Worm (Caenorhabditis elegans) whole organism, L4 larva: Measurements from ENCODE around the gene clpf-1.

ENCODE experiments used
- F10B5.3 ChIP-seq: sonication (generic microtip); optimal IDR thresholded peaks from 2 replicates; lab custom pipeline; 2016; ENCODE audit warnings: mild to moderate bottlenecking, missing genetic modification characterization, missing compliant biosample characterization
- F44E2.7 ChIP-seq: fragments of 200-800 bp; sonication (Bioruptor generic); IDR thresholded peaks from 2 replicates; pipeline ENCODE4 v2.1.2; 2022; ENCODE audit warnings: missing genetic modification characterization, missing compliant biosample characterization
- R02D3.7 ChIP-seq: fragments of 150-350 bp; sonication (generic microtip); optimal IDR thresholded peaks from 3 replicates; lab custom pipeline; 2014; ENCODE audit warnings: missing biosample characterization, missing genetic modification characterization
- T26A8.4 ChIP-seq: fragments of 200-800 bp; sonication (Bioruptor generic); IDR thresholded peaks from 2 replicates; pipeline ENCODE4 v1.3.6; 2022; ENCODE audit warnings: missing genetic modification characterization, missing compliant biosample characterization
- Y105C5A.15 ChIP-seq: fragments of 200-800 bp; sonication (Bioruptor generic); IDR thresholded peaks from 2 replicates; pipeline ENCODE4 v1.3.6; 2022; ENCODE audit warnings: missing genetic modification characterization, missing compliant biosample characterization
- ZK337.2 ChIP-seq: fragments of 200-800 bp; sonication (Bioruptor generic); IDR thresholded peaks from 2 replicates; pipeline ENCODE4 v1.3.6; 2022; ENCODE audit warnings: missing genetic modification reagents, missing genetic modification characterization, missing compliant biosample characterization
- aha-1 ChIP-seq: fragments of 150-350 bp; peaks from one replicate; lab custom pipeline; 2014; ENCODE audit warnings: missing biosample characterization, missing genetic modification characterization
- arid-1 ChIP-seq: fragments of 200-800 bp; sonication (Bioruptor generic); conservative IDR thresholded peaks from 2 replicates; pipeline ENCODE4 v1.3.6; 2022; ENCODE audit warnings: missing genetic modification reagents, missing genetic modification characterization, missing compliant biosample characterization
- attf-4 ChIP-seq: sonication (generic microtip); optimal IDR thresholded peaks from 3 replicates; lab custom pipeline; 2017; ENCODE audit warnings: missing biosample characterization, missing genetic modification characterization
- ceh-20 ChIP-seq: fragments of 200-800 bp; sonication (Bioruptor generic); IDR thresholded peaks from 2 replicates; pipeline ENCODE4 v1.3.6; 2022; ENCODE audit warnings: missing genetic modification reagents, missing genetic modification characterization, missing compliant biosample characterization
- ctbp-1 ChIP-seq: fragments of 200-800 bp; sonication (Bioruptor generic); IDR thresholded peaks from 2 replicates; pipeline ENCODE4 v1.3.6; 2022; ENCODE audit warnings: missing genetic modification reagents, missing genetic modification characterization, missing compliant biosample characterization
- daf-12 ChIP-seq: fragments of 150-350 bp; optimal IDR thresholded peaks from 2 replicates; lab custom pipeline; 2014; ENCODE audit warnings: missing biosample characterization, missing genetic modification reagents, missing genetic modification characterization
- daf-16 ChIP-seq, 3 experiments: sonication (generic microtip); optimal IDR thresholded peaks; 2 replicates each; lab custom pipeline; 2016 to 2017; ENCODE audit warnings: missing genetic modification characterization in 3 of 3, missing genetic modification reagents in 3 of 3, mild to moderate bottlenecking in 2 of 3, missing compliant biosample characterization in 2 of 3, missing biosample characterization in 1 of 3, moderate library complexity in 1 of 3
- daf-19 ChIP-seq: fragments of 200-800 bp; sonication (Bioruptor generic); conservative IDR thresholded peaks from 2 replicates; pipeline ENCODE4 v1.3.6; 2022; ENCODE audit warnings: missing genetic modification characterization, missing compliant biosample characterization
- dmd-6 ChIP-seq: fragments of 200-800 bp; sonication (Bioruptor generic); IDR thresholded peaks from 2 replicates; pipeline ENCODE4 v1.3.6; 2022; ENCODE audit warnings: missing genetic modification reagents, missing genetic modification characterization, missing compliant biosample characterization
- dmd-8 ChIP-seq: fragments of 200-800 bp; sonication (Bioruptor generic); IDR thresholded peaks from 2 replicates; pipeline ENCODE4 v1.3.6; 2022; ENCODE audit warnings: missing genetic modification characterization, missing compliant biosample characterization
- dpl-1 ChIP-seq: fragments of 150-350 bp; optimal IDR thresholded peaks from 2 replicates; lab custom pipeline; 2014; ENCODE audit warnings: missing biosample characterization, missing genetic modification reagents, missing genetic modification characterization
- duxl-1 ChIP-seq: sonication (generic microtip); optimal IDR thresholded peaks from 2 replicates; lab custom pipeline; 2016; ENCODE audit warnings: mild to moderate bottlenecking, missing genetic modification characterization, moderate library complexity, missing compliant biosample characterization; ENCODE audit not compliant: poor library complexity
- egl-27 ChIP-seq: sonication (generic microtip); optimal IDR thresholded peaks from 3 replicates; lab custom pipeline; 2017; ENCODE audit warnings: missing biosample characterization, missing genetic modification reagents, missing genetic modification characterization
- egl-43 ChIP-seq: fragments of 200-800 bp; sonication (Bioruptor generic); IDR thresholded peaks from 2 replicates; pipeline ENCODE4 v1.3.6; 2022; ENCODE audit warnings: missing genetic modification reagents, missing genetic modification characterization, missing compliant biosample characterization
- gei-8 ChIP-seq: fragments of 200-800 bp; sonication (Bioruptor generic); optimal IDR thresholded peaks from 2 replicates; lab custom pipeline; 2018; ENCODE audit warnings: mild to moderate bottlenecking, missing genetic modification characterization, missing compliant biosample characterization
- hlh-30 ChIP-seq: sonication (generic microtip); optimal IDR thresholded peaks from 2 replicates; lab custom pipeline; 2017; ENCODE audit warnings: antibody characterized with exemption, mild to moderate bottlenecking, missing genetic modification characterization, missing compliant biosample characterization; ENCODE audit not compliant: insufficient read depth
- hmg-1.1 ChIP-seq: fragments of 200-800 bp; sonication (Bioruptor generic); IDR thresholded peaks from 2 replicates; pipeline ENCODE4 v1.3.6; 2022; ENCODE audit warnings: missing genetic modification reagents, missing genetic modification characterization, missing compliant biosample characterization
- lim-7 ChIP-seq: fragments of 200-800 bp; sonication (Bioruptor generic); IDR thresholded peaks from 2 replicates; pipeline ENCODE4 v1.3.6; 2022; ENCODE audit warnings: missing genetic modification characterization, missing compliant biosample characterization
- lin-1 ChIP-seq: fragments of 200-800 bp; sonication (Bioruptor generic); IDR thresholded peaks from 2 replicates; pipeline ENCODE4 v1.3.6; 2022; ENCODE audit warnings: missing genetic modification reagents, missing genetic modification characterization, missing compliant biosample characterization
- lin-13 ChIP-seq: fragments of 150-350 bp; optimal IDR thresholded peaks from 2 replicates; lab custom pipeline; 2014; ENCODE audit warnings: missing biosample characterization, missing genetic modification reagents, missing genetic modification characterization
- lin-29 ChIP-seq: fragments of 200-800 bp; sonication (Bioruptor generic); IDR thresholded peaks from 2 replicates; pipeline ENCODE4 v1.3.6; 2022; ENCODE audit warnings: missing genetic modification reagents, missing genetic modification characterization, missing compliant biosample characterization
- lin-38 ChIP-seq: fragments of 200-800 bp; sonication (Bioruptor generic); IDR thresholded peaks from 2 replicates; pipeline ENCODE4 v1.3.6; 2022; ENCODE audit warnings: missing genetic modification reagents, missing genetic modification characterization, missing compliant biosample characterization
- madf-5 ChIP-seq, 2 experiments: fragments of 200-800 bp; sonication (Bioruptor generic); IDR thresholded peaks; 2 replicates each; pipeline ENCODE4 v1.3.6; 2022; ENCODE audit warnings: missing compliant biosample characterization in 2 of 2, missing genetic modification characterization in 2 of 2
- mdl-1 ChIP-seq, 2 experiments: fragments of 150-350 bp in 1 of 2; sonication (generic microtip) in 1 of 2; optimal IDR thresholded peaks; 2 replicates each; lab custom pipeline; 2014 to 2017; ENCODE audit warnings: missing biosample characterization in 2 of 2, missing genetic modification characterization in 2 of 2
- mdt-29 ChIP-seq: fragments of 200-800 bp; sonication (Bioruptor generic); IDR thresholded peaks from 2 replicates; pipeline ENCODE4 v1.3.6; 2022; ENCODE audit warnings: missing genetic modification reagents, missing genetic modification characterization, missing compliant biosample characterization
- mes-2 ChIP-seq: sonication (generic microtip); optimal IDR thresholded peaks from 2 replicates; lab custom pipeline; 2016; ENCODE audit warnings: missing genotype, mild to moderate bottlenecking, missing genetic modification characterization, missing compliant biosample characterization; ENCODE audit not compliant: poor library complexity, severe bottlenecking
- nhr-11 ChIP-seq: fragments of 150-350 bp; optimal IDR thresholded peaks from 2 replicates; lab custom pipeline; 2014; ENCODE audit warnings: missing biosample characterization, missing genetic modification characterization
- nhr-237 ChIP-seq: sonication (generic microtip); optimal IDR thresholded peaks from 2 replicates; lab custom pipeline; 2017; ENCODE audit warnings: missing biosample characterization, missing genetic modification characterization
- nhr-28 ChIP-seq: fragments of 150-350 bp; optimal IDR thresholded peaks from 2 replicates; lab custom pipeline; 2014; ENCODE audit warnings: missing biosample characterization, missing genetic modification characterization
- nhr-6 ChIP-seq: fragments of 150-350 bp; optimal IDR thresholded peaks from 2 replicates; lab custom pipeline; 2014; ENCODE audit warnings: missing biosample characterization, missing genetic modification characterization
- php-3 ChIP-seq: fragments of 200-800 bp; sonication (Bioruptor generic); IDR thresholded peaks from 2 replicates; pipeline ENCODE4 v1.3.6; 2022; ENCODE audit warnings: missing genetic modification reagents, missing genetic modification characterization, missing compliant biosample characterization
- pqm-1 ChIP-seq: sonication (generic microtip); optimal IDR thresholded peaks from 2 replicates; lab custom pipeline; 2017; ENCODE audit warnings: missing biosample characterization, missing genetic modification characterization
- rbr-2 ChIP-seq: sonication (generic microtip); optimal IDR thresholded peaks from 2 replicates; lab custom pipeline; 2016; ENCODE audit warnings: missing genotype, missing genetic modification characterization, missing compliant biosample characterization
- saeg-2 ChIP-seq: fragments of 200-800 bp; sonication (Bioruptor generic); IDR thresholded peaks from 2 replicates; pipeline ENCODE4 v1.3.6; 2022; ENCODE audit warnings: missing genetic modification reagents, missing genetic modification characterization, missing compliant biosample characterization
- set-16 ChIP-seq: fragments of 200-800 bp; sonication (Bioruptor generic); IDR thresholded peaks from 2 replicates; pipeline ENCODE4 v1.3.6; 2022; ENCODE audit warnings: missing genetic modification reagents, missing genetic modification characterization, missing compliant biosample characterization
- tag-97 ChIP-seq: fragments of 200-800 bp; sonication (Bioruptor generic); IDR thresholded peaks from 2 replicates; pipeline ENCODE4 v1.3.6; 2022; ENCODE audit warnings: missing genetic modification characterization, missing compliant biosample characterization
- tra-1 ChIP-seq: fragments of 200-800 bp; sonication (Bioruptor generic); IDR thresholded peaks from 2 replicates; pipeline ENCODE4 v1.3.6; 2022; ENCODE audit warnings: missing genetic modification reagents, missing genetic modification characterization, missing compliant biosample characterization
- vab-7 ChIP-seq: fragments of 200-800 bp; sonication (Bioruptor generic); IDR thresholded peaks from 2 replicates; pipeline ENCODE4 v1.3.6; 2022; ENCODE audit warnings: missing genetic modification reagents, missing genetic modification characterization, missing compliant biosample characterization
- zip-2 ChIP-seq: fragments of 150-350 bp; optimal IDR thresholded peaks from 2 replicates; lab custom pipeline; 2014; ENCODE audit warnings: missing biosample characterization, missing genetic modification characterization

Gene clpf-1

DNA sequence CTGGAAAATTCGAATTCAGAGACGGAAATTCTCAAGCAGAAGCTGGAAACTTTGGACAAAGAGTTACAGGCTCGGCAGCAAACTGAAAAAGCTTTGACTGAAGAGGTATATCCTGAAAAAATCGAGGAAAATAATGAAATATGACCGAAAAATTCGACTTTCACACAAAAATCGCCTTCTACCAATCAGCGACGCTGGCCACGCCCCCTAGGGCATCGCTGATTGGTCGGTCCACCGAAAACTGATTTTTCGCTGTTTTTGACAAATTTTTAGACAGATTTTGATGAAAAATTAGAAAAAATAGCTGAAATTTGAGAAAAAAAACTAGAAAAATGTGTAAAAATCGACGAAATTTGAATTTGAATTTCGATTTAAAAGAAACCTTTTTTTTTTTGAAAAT, 21.4 kb downstream of the clpf-1 start:
- TF ChIP-seq F44E2.7 (GFP tag; lab: Robert Waterston, UW), result no peak
- no peak for TF ChIP-seq egl-27 (tag; lab: Kevin White, UChicago)
- TF ChIP-seq Y105C5A.15 (GFP tag; lab: Robert Waterston, UW), result no peak
- TF ChIP-seq R02D3.7 (tag; lab: Kevin White, UChicago), result no peak
- TF ChIP-seq nhr-237, result no peak
- no peak for TF ChIP-seq dpl-1 (GFP tag; lab: Kevin White, UChicago)
- TF ChIP-seq mdt-29 (GFP tag; lab: Robert Waterston, UW), result no peak
- no peak for TF ChIP-seq nhr-11 (tag; lab: Kevin White, UChicago)
- no peak for TF ChIP-seq gei-8 (GFP tag; lab: Kevin White, UChicago)
- no peak for TF ChIP-seq daf-16 (GFP tag; optimal IDR thresholded peaks at IDR 0.05; lab: Kevin White, UChicago)
- TF ChIP-seq daf-16 (tag; optimal IDR thresholded peaks at IDR 0.05; lab: Kevin White, UChicago), result no peak
- no peak for TF ChIP-seq daf-12 (tag; lab: Kevin White, UChicago)
- TF ChIP-seq set-16 (GFP tag; lab: Robert Waterston, UW), result no peak

DNA sequence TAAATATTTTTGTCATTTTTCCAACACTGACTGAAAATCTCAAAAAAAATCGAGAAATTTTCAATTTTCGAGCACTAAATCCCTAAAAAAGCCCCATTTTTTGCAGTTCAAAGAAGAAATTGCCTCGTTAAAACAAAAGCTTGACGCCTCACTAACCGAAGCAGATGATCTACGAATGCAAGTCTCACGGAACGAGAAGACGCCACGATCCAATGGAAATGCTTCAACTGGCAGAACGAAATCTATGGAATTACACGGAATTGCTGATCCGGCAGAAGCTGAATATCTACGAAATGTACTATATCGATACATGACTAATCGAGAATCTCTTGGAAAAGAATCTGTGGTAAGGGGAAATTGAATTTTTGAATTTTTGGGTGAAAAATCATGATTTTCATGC, 26.4 kb downstream of the clpf-1 start:
- TF ChIP-seq hmg-1.1 (GFP tag; lab: Robert Waterston, UW), result no peak
- TF ChIP-seq mes-2 (tag; lab: Kevin White, UChicago), result peak; percentile 42

- TF ChIP-seq T26A8.4 (no peak), zip-2 (no peak), dmd-8 (GFP tag; lab: Robert Waterston, UW) (no peak), tag-97 (no peak), aha-1 (tag; lab: Kevin White, UChicago) (no peak), daf-19 (GFP tag; lab: Robert Waterston, UW) (no peak), daf-12 (tag; lab: Kevin White, UChicago) (no peak), F10B5.3 (tag; lab: Kevin White, UChicago) (no peak), mdl-1 (tag; optimal IDR thresholded peaks at IDR 0.05; lab: Kevin White, UChicago) (no peak), hmg-1.1 (GFP tag; lab: Robert Waterston, UW) (no peak)
Measured at ce11 chrIII:3425438-3425837, 27.9 kb downstream of the clpf-1 start, which contains the start of gene metl-18. TSS of gene metl-18 (plus strand) at chrIII:3425738.

DNA sequence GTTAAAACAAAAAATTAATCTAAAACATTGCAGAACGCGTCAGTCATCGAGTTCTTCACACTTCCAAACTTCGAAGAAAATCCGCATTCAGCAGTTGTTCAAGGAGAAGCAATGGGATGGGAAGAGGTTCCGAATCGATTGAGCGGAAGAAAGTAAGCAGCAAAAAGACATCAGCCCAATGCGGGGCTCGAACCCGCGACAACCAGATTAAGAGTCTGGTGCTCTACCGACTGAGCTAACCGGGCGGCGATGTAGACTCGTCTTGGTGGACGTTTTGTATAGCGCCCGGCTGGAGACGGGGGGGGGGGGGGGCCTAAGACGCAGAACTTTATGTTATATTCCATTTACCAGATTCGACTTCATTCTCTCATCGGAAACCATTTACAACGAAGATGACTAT, 29.2 kb downstream of the clpf-1 start:
- TF ChIP-seq nhr-28 (tag; lab: Kevin White, UChicago) (no peak), php-3 (GFP tag; lab: Robert Waterston, UW) (0 out of 2 replicates have a peak, but pooled peaks have one; percentile 14), egl-43 (GFP tag; lab: Robert Waterston, UW) (peak; percentile 83), pqm-1 (tag; lab: Kevin White, UChicago) (no peak), ZK337.2 (GFP tag; lab: Robert Waterston, UW) (0 out of 2 replicates have a peak, but pooled peaks have one; percentile 36), attf-4 (tag; lab: Kevin White, UChicago) (no peak), set-16 (GFP tag; lab: Robert Waterston, UW) (peak; percentile 74), tra-1 (GFP tag; lab: Robert Waterston, UW) (0 out of 2 replicates have a peak, but pooled peaks have one; percentile 19), daf-19 (GFP tag; lab: Robert Waterston, UW) (no peak), ceh-20 (GFP tag; lab: Robert Waterston, UW) (0 out of 2 replicates have a peak, but pooled peaks have one; percentile 15), duxl-1 (tag; lab: Kevin White, UChicago) (peak; percentile 37), vab-7 (peak; percentile 51; the same call in 1 of the 2 replicates), rbr-2 (tag; lab: Kevin White, UChicago) (no peak), hmg-1.1 (GFP tag; lab: Robert Waterston, UW) (peak; percentile 49; the same call in 1 of the 2 replicates), madf-5 (GFP tag; IDR thresholded peaks at IDR 0.05; lab: Robert Waterston, UW) (0 out of 4 replicates have a peak, but pooled peaks of 1 of the 2 experiments have one; percentile 49), hlh-30 (tag; lab: Kevin White, UChicago) (no peak), lin-29 (GFP tag; lab: Robert Waterston, UW) (no peak), dpl-1 (GFP tag; lab: Kevin White, UChicago) (no peak), lin-1 (GFP tag; lab: Robert Waterston, UW) (peak; percentile 22; the same call in 1 of the 2 replicates), lim-7 (GFP tag; lab: Robert Waterston, UW) (peak; percentile 79), saeg-2 (GFP tag; lab: Robert Waterston, UW) (no peak), dmd-6 (GFP tag; lab: Robert Waterston, UW) (peak; percentile 36), lin-38 (peak; percentile 66), lin-13 (GFP tag; lab: Kevin White, UChicago) (no peak), nhr-6 (tag; lab: Kevin White, UChicago) (no peak), ctbp-1 (GFP tag; lab: Robert Waterston, UW) (0 out of 2 replicates have a peak, but pooled peaks have one; percentile 43), arid-1 (GFP tag; lab: Robert Waterston, UW) (peak; percentile 83)
